Fruit fly (Drosophila melanogaster) whole organism, prepupa: Measurements from ENCODE around the gene MCTS1.
A peak's percentile ranks its signal among the peaks of the same experiment; 100 is the strongest.

Source experiments
- Blimp-1 ChIP-seq: fragments of 200-800 bp; sonication (Bioruptor generic); optimal IDR thresholded peaks from 3 replicates; lab custom pipeline; 2017; ENCODE audit warnings: missing biosample characterization, missing genetic modification characterization, mild to moderate bottlenecking, moderate library complexity, missing genetic modification reagents
- CG10631 ChIP-seq: fragments of 200-800 bp; sonication (Bioruptor generic); optimal IDR thresholded peaks from 2 replicates; lab custom pipeline; 2016; ENCODE audit warnings: missing biosample characterization, missing genetic modification characterization
- CG10669 ChIP-seq: fragments of 200-800 bp; sonication (Bioruptor generic); optimal IDR thresholded peaks from 3 replicates; lab custom pipeline; 2018; ENCODE audit warnings: missing biosample characterization, mild to moderate bottlenecking, missing genetic modification characterization, moderate library complexity
- CG11294 ChIP-seq: fragments of 200-800 bp; sonication (Bioruptor generic); IDR thresholded peaks from 2 replicates; pipeline ENCODE4 v1.3.6; 2022; ENCODE audit warnings: missing biosample characterization, missing genetic modification characterization
- CG11762 ChIP-seq: fragments of 200-800 bp; sonication (Bioruptor generic); optimal IDR thresholded peaks from 3 replicates; lab custom pipeline; 2016; ENCODE audit warnings: missing biosample characterization, missing genetic modification characterization; ENCODE audit not compliant: insufficient read depth
- CG11902 ChIP-seq: fragments of 200-800 bp; sonication (Bioruptor generic); optimal IDR thresholded peaks from 3 replicates; lab custom pipeline; 2016; ENCODE audit warnings: missing biosample characterization, missing genetic modification characterization
- CG15336 ChIP-seq: fragments of 200-800 bp; sonication (Bioruptor generic); IDR thresholded peaks from 2 replicates; pipeline ENCODE4 v1.3.6; 2022; ENCODE audit warnings: missing biosample characterization, missing genetic modification characterization
- CG1621 ChIP-seq: fragments of 200-800 bp; sonication (Bioruptor generic); optimal IDR thresholded peaks from 3 replicates; lab custom pipeline; 2018; ENCODE audit warnings: missing biosample characterization, mild to moderate bottlenecking, missing genetic modification characterization
- CG16779 ChIP-seq: fragments of 200-800 bp; sonication (Bioruptor generic); optimal IDR thresholded peaks from 3 replicates; lab custom pipeline; 2017; ENCODE audit warnings: missing biosample characterization, mild to moderate bottlenecking, missing genetic modification characterization
- CG3032 ChIP-seq: fragments of 200-800 bp; optimal IDR thresholded peaks from 2 replicates; lab custom pipeline; 2019; ENCODE audit warnings: missing biosample characterization, mild to moderate bottlenecking, missing genetic modification characterization, moderate library complexity
- CG31627 ChIP-seq: fragments of 200-800 bp; sonication (Bioruptor generic); optimal IDR thresholded peaks from 3 replicates; lab custom pipeline; 2016; ENCODE audit warnings: missing biosample characterization, missing genetic modification characterization
- CG32006 ChIP-seq: fragments of 200-800 bp; sonication (Bioruptor generic); optimal IDR thresholded peaks from 3 replicates; lab custom pipeline; 2017; ENCODE audit warnings: missing biosample characterization, mild to moderate bottlenecking, missing genetic modification characterization
- CG3919 ChIP-seq: fragments of 200-800 bp; sonication (Bioruptor generic); optimal IDR thresholded peaks from 3 replicates; lab custom pipeline; 2016; ENCODE audit warnings: missing biosample characterization, missing genetic modification characterization
- CG4318 ChIP-seq: fragments of 200-800 bp; sonication (Bioruptor generic); optimal IDR thresholded peaks from 3 replicates; lab custom pipeline; 2017; ENCODE audit warnings: missing biosample characterization, mild to moderate bottlenecking, missing genetic modification characterization
- CG6163 ChIP-seq: fragments of 200-800 bp; sonication (Bioruptor generic); IDR thresholded peaks from 3 replicates; pipeline ENCODE4 v1.3.6; 2022; ENCODE audit warnings: missing biosample characterization, missing genetic modification characterization
- CG6854 ChIP-seq: fragments of 200-800 bp; sonication (Bioruptor generic); optimal IDR thresholded peaks from 2 replicates; lab custom pipeline; 2017; ENCODE audit warnings: missing biosample characterization, mild to moderate bottlenecking, missing genetic modification characterization
- CG7368 ChIP-seq: fragments of 200-800 bp; sonication (Bioruptor generic); optimal IDR thresholded peaks from 3 replicates; lab custom pipeline; 2016; ENCODE audit warnings: missing biosample characterization, missing genetic modification characterization
- CG8119 ChIP-seq: fragments of 200-800 bp; sonication (Bioruptor generic); IDR thresholded peaks from 3 replicates; pipeline ENCODE4 v1.3.6; 2022; ENCODE audit warnings: missing biosample characterization, missing genetic modification characterization
- CG8319 ChIP-seq: fragments of 200-800 bp; sonication (Bioruptor generic); optimal IDR thresholded peaks from 3 replicates; lab custom pipeline; 2016; ENCODE audit warnings: missing biosample characterization, missing genetic modification characterization
- CG8632 ChIP-seq: fragments of 200-800 bp; sonication (Bioruptor generic); optimal IDR thresholded peaks from 3 replicates; lab custom pipeline; 2016; ENCODE audit warnings: missing biosample characterization, missing genetic modification characterization
- CG9139 ChIP-seq: fragments of 200-800 bp; sonication (Bioruptor generic); optimal IDR thresholded peaks from 3 replicates; lab custom pipeline; 2017; ENCODE audit warnings: missing biosample characterization, mild to moderate bottlenecking, missing genetic modification characterization
- Eip75B ChIP-seq: fragments of 200-800 bp; sonication (Bioruptor generic); optimal IDR thresholded peaks from 3 replicates; lab custom pipeline; 2016; ENCODE audit warnings: missing biosample characterization, missing genetic modification characterization
- Eip78C ChIP-seq: fragments of 200-800 bp; sonication (Bioruptor generic); peaks from one replicate; lab custom pipeline; 2016; ENCODE audit warnings: missing biosample characterization, missing genetic modification characterization
- Eip93F ChIP-seq: fragments of 200-800 bp; sonication (Bioruptor generic); optimal IDR thresholded peaks from 2 replicates; lab custom pipeline; 2016; ENCODE audit warnings: missing biosample characterization, mild to moderate bottlenecking, missing genetic modification characterization
- Ets21C ChIP-seq: fragments of 200-800 bp; sonication (Bioruptor generic); optimal IDR thresholded peaks from 3 replicates; lab custom pipeline; 2016; ENCODE audit warnings: missing biosample characterization, missing genetic modification characterization
- Ets96B ChIP-seq: fragments of 200-800 bp; optimal IDR thresholded peaks from 2 replicates; lab custom pipeline; 2019; ENCODE audit warnings: missing biosample characterization, mild to moderate bottlenecking, missing genetic modification characterization, moderate library complexity
- Gug ChIP-seq: fragments of 200-800 bp; sonication (Bioruptor generic); IDR thresholded peaks from 2 replicates; pipeline ENCODE4 v1.3.6; 2022; ENCODE audit warnings: missing biosample characterization, missing genetic modification characterization
- Hr38 ChIP-seq: sonication (Bioruptor generic); optimal IDR thresholded peaks from 2 replicates; lab custom pipeline; 2016; ENCODE audit warnings: missing biosample characterization, missing genetic modification characterization
- Hr4 ChIP-seq: fragments of 200-800 bp; sonication (Bioruptor generic); optimal IDR thresholded peaks from 3 replicates; lab custom pipeline; 2016; ENCODE audit warnings: missing biosample characterization, missing genetic modification characterization
- Lpt ChIP-seq: fragments of 200-800 bp; sonication (Bioruptor generic); optimal IDR thresholded peaks from 3 replicates; lab custom pipeline; 2016; ENCODE audit warnings: missing biosample characterization, missing genetic modification characterization
- Met ChIP-seq: fragments of 200-800 bp; sonication (Bioruptor generic); optimal IDR thresholded peaks from 3 replicates; lab custom pipeline; 2016; ENCODE audit warnings: missing biosample characterization, missing genetic modification characterization
- OdsH ChIP-seq: fragments of 200-800 bp; sonication (Bioruptor generic); optimal IDR thresholded peaks from 3 replicates; lab custom pipeline; 2016; ENCODE audit warnings: missing biosample characterization, missing genetic modification characterization
- Smox ChIP-seq: fragments of 200-800 bp; sonication (Bioruptor generic); optimal IDR thresholded peaks from 3 replicates; lab custom pipeline; 2016; ENCODE audit warnings: missing biosample characterization, missing genetic modification characterization
- Sox102F ChIP-seq: fragments of 200-800 bp; sonication (Bioruptor generic); optimal IDR thresholded peaks from 2 replicates; lab custom pipeline; 2016; ENCODE audit warnings: missing biosample characterization, mild to moderate bottlenecking, missing genetic modification characterization
- achi ChIP-seq: fragments of 200-800 bp; sonication (Bioruptor generic); optimal IDR thresholded peaks from 3 replicates; lab custom pipeline; 2016; ENCODE audit warnings: missing biosample characterization, missing genetic modification characterization
- acj6 ChIP-seq: fragments of 200-800 bp; sonication (Bioruptor generic); optimal IDR thresholded peaks from 3 replicates; lab custom pipeline; 2016; ENCODE audit warnings: missing biosample characterization, missing genetic modification characterization
- dac ChIP-seq: fragments of 200-800 bp; sonication (Bioruptor generic); optimal IDR thresholded peaks from 2 replicates; lab custom pipeline; 2017; ENCODE audit warnings: missing biosample characterization, mild to moderate bottlenecking, missing genetic modification characterization
- eg ChIP-seq: fragments of 200-800 bp; sonication (Bioruptor generic); IDR thresholded peaks from 3 replicates; pipeline ENCODE4 v1.3.6; 2022; ENCODE audit warnings: missing biosample characterization, missing genetic modification characterization
- fd59A ChIP-seq: fragments of 200-800 bp; sonication (Bioruptor generic); optimal IDR thresholded peaks from 2 replicates; lab custom pipeline; 2017; ENCODE audit warnings: missing biosample characterization, mild to moderate bottlenecking, missing genetic modification characterization, missing genetic modification reagents
- fd85E ChIP-seq: fragments of 200-800 bp; sonication (Bioruptor generic); optimal IDR thresholded peaks from 3 replicates; lab custom pipeline; 2016; ENCODE audit warnings: missing biosample characterization, missing genetic modification characterization
- fkh ChIP-seq: fragments of 200-800 bp; sonication (Bioruptor generic); optimal IDR thresholded peaks from 3 replicates; lab custom pipeline; 2017; ENCODE audit warnings: missing biosample characterization, mild to moderate bottlenecking, missing genetic modification characterization, moderate library complexity
- lz ChIP-seq: fragments of 200-800 bp; sonication (Bioruptor generic); optimal IDR thresholded peaks from 3 replicates; lab custom pipeline; 2016; ENCODE audit warnings: missing biosample characterization, missing genetic modification characterization
- pdm3 ChIP-seq: fragments of 200-800 bp; sonication (Bioruptor generic); optimal IDR thresholded peaks from 3 replicates; lab custom pipeline; 2016; ENCODE audit warnings: missing biosample characterization, missing genetic modification characterization
- salr ChIP-seq, 2 experiments: fragments of 200-800 bp; sonication (Bioruptor generic); optimal IDR thresholded peaks; 3 replicates each; lab custom pipeline; 2016 to 2018; ENCODE audit warnings: missing biosample characterization in 2 of 2, missing genetic modification characterization in 2 of 2, mild to moderate bottlenecking in 1 of 2
- spab ChIP-seq: fragments of 200-800 bp; sonication (Bioruptor generic); optimal IDR thresholded peaks from 2 replicates; lab custom pipeline; 2017; ENCODE audit warnings: missing biosample characterization, mild to moderate bottlenecking, missing genetic modification characterization, missing genetic modification reagents
- ss ChIP-seq, 2 experiments: fragments of 200-800 bp; sonication (Bioruptor generic); optimal IDR thresholded peaks; 2 replicates in 1 of 2; 3 replicates in 1 of 2; lab custom pipeline; 2017 to 2018; ENCODE audit warnings: mild to moderate bottlenecking in 2 of 2, missing biosample characterization in 2 of 2, missing genetic modification characterization in 2 of 2, moderate library complexity in 1 of 2
- topi ChIP-seq: fragments of 200-800 bp; sonication (Bioruptor generic); optimal IDR thresholded peaks from 3 replicates; lab custom pipeline; 2016; ENCODE audit warnings: missing biosample characterization, missing genetic modification characterization
- vri ChIP-seq: fragments of 200-800 bp; sonication (Bioruptor generic); optimal IDR thresholded peaks from 3 replicates; lab custom pipeline; 2016; ENCODE audit warnings: missing biosample characterization, mild to moderate bottlenecking, missing genetic modification characterization

Gene MCTS1

DNA sequence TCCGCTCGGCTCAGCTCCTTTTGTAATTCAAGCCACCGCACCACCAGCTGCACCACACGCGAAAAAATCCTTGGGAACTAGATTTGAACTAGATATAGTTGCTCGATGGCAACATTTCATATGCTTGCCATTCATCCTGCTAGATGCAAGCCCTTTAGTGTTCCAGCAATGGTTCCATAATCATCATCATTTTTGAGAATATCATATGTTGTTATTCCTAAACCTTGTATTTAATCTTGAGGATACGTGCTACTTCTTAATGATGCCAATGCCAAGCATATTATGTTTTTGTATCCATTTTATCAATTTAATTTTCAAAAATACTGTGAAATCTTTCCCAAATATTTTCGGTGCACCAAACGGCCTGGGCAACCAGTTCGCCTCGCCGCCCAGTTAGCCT lies 15.2 kb downstream of the MCTS1 start (continued):
- TF ChIP-seq fd85E (GFP tag; lab: Kevin White, UChicago) (no peak), acj6 (GFP tag; lab: Kevin White, UChicago) (peak; percentile 25), Ets21C (no peak), CG8319 (GFP tag; lab: Kevin White, UChicago) (no peak), dac (no peak), Sox102F (GFP tag; lab: Kevin White, UChicago) (no peak), Blimp-1 (GFP tag; lab: Kevin White, UChicago) (no peak), CG15336 (GFP tag; lab: Robert Waterston, UW) (peak; percentile 66), CG10669 (no peak), eg (GFP tag; lab: Robert Waterston, UW) (peak; percentile 37; the same call in 2 of the 3 replicates), CG9139 (GFP tag; lab: Kevin White, UChicago) (no peak), CG3032 (tag; lab: Kevin White, UChicago) (no peak), CG11294 (GFP tag; lab: Robert Waterston, UW) (no peak), CG8119 (GFP tag; lab: Robert Waterston, UW) (peak; percentile 76; the same call in 2 of the 3 replicates), Eip75B (GFP tag; lab: Kevin White, UChicago) (no peak), CG8632 (GFP tag; lab: Kevin White, UChicago) (no peak), CG11902 (no peak), spab (GFP tag; lab: Kevin White, UChicago) (no peak), Hr38 (no peak), ss (GFP tag; optimal IDR thresholded peaks at IDR 0.05; lab: Kevin White, UChicago) (no peak), CG7368 (GFP tag; lab: Kevin White, UChicago) (no peak), CG1621 (tag; lab: Kevin White, UChicago) (no peak), Hr4 (peak; percentile 63), achi (GFP tag; lab: Kevin White, UChicago) (no peak)

DNA sequence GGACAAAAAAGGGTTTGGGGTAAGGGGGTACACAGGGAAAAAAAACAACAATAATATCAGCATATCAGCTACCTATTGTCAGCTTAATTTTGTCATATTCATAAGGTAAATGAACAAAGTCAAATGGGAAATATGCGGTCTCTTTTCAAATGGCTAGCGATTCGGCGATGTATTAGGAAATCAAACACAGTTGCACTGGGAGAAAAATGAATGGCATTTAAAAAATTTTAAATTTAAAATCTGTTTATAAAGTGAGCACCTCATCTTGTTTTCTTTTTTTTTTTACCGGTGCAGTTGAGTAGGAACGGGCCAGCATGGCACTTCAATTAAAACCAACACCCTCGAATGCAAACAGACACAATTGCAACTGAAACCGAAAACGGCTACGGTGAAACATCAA lies 16.3 kb downstream of the MCTS1 start:
- no peak for TF ChIP-seq salr (GFP tag; optimal IDR thresholded peaks at IDR 0.05; lab: Kevin White, UChicago)
- no peak for TF ChIP-seq CG11902
- TF ChIP-seq CG31627, result no peak
- TF ChIP-seq CG7368 (GFP tag; lab: Kevin White, UChicago), result no peak
- TF ChIP-seq CG32006 (GFP tag; lab: Kevin White, UChicago), result peak; percentile 44
- peak; percentile 34 for TF ChIP-seq CG15336 (GFP tag; lab: Robert Waterston, UW)
- no peak for TF ChIP-seq CG6854 (GFP tag; lab: Kevin White, UChicago)
- no peak for TF ChIP-seq vri (GFP tag; lab: Kevin White, UChicago)
- no peak for TF ChIP-seq Eip93F (GFP tag; lab: Kevin White, UChicago)
- TF ChIP-seq fkh (GFP tag; lab: Kevin White, UChicago), result no peak
- peak; percentile 59 for TF ChIP-seq Hr4
- no peak for TF ChIP-seq CG8632 (GFP tag; lab: Kevin White, UChicago)
- TF ChIP-seq Met, result no peak
- no peak for TF ChIP-seq acj6 (GFP tag; lab: Kevin White, UChicago)
- TF ChIP-seq topi (GFP tag; lab: Kevin White, UChicago), result no peak
- TF ChIP-seq CG4318 (GFP tag; lab: Kevin White, UChicago), result peak; percentile 37
- TF ChIP-seq CG10669, result no peak
- TF ChIP-seq Lpt (GFP tag; lab: Kevin White, UChicago), result no peak
- TF ChIP-seq CG8119 (GFP tag; lab: Robert Waterston, UW), result no peak; the same call in 2 of the 3 replicates
- no peak for TF ChIP-seq Gug
- TF ChIP-seq Smox (GFP tag; lab: Kevin White, UChicago), result no peak
- TF ChIP-seq Sox102F (GFP tag; lab: Kevin White, UChicago), result no peak
- TF ChIP-seq achi (GFP tag; lab: Kevin White, UChicago), result peak; percentile 11
- no peak for TF ChIP-seq CG3032 (tag; lab: Kevin White, UChicago)
- peak; percentile 31 for TF ChIP-seq CG10631 (GFP tag; lab: Kevin White, UChicago)
- no peak for TF ChIP-seq CG16779
- TF ChIP-seq Ets21C, result no peak
- TF ChIP-seq lz (GFP tag; lab: Kevin White, UChicago), result no peak
- TF ChIP-seq Blimp-1 (GFP tag; lab: Kevin White, UChicago), result no peak
- no peak for TF ChIP-seq OdsH
- TF ChIP-seq pdm3 (GFP tag; lab: Kevin White, UChicago), result peak; percentile 8
- no peak for TF ChIP-seq CG11762 (GFP tag; lab: Kevin White, UChicago)
- TF ChIP-seq CG8319 (GFP tag; lab: Kevin White, UChicago), result no peak
- no peak for TF ChIP-seq ss (GFP tag; optimal IDR thresholded peaks at IDR 0.05; lab: Kevin White, UChicago)
- no peak for TF ChIP-seq CG3919
- TF ChIP-seq Ets96B (tag; lab: Kevin White, UChicago), result no peak
- no peak for TF ChIP-seq CG11294 (GFP tag; lab: Robert Waterston, UW)
- no peak for TF ChIP-seq fd59A (GFP tag; lab: Kevin White, UChicago)
- TF ChIP-seq CG6163 (GFP tag; lab: Robert Waterston, UW), result peak; percentile 35; the same call in 1 of the 3 replicates
- TF ChIP-seq Eip78C (GFP tag; lab: Kevin White, UChicago), result peak; percentile 58
